Worm (Caenorhabditis elegans) whole organism, early embryonic: ENCODE results near the gene srsx-33.

Experiments
- aly-1 ChIP-seq: sonication (generic microtip); optimal IDR thresholded peaks from 2 replicates; lab custom pipeline; 2016; ENCODE audit warnings: missing genetic modification characterization, missing compliant biosample characterization
- ama-1 ChIP-seq: fragments of 150-350 bp; optimal IDR thresholded peaks from 2 replicates; lab custom pipeline; 2014
- flt-1 ChIP-seq: fragments of 200-800 bp; sonication (Bioruptor generic); IDR thresholded peaks from 2 replicates; pipeline ENCODE4 v1.3.6; 2022; ENCODE audit warnings: missing genetic modification characterization, missing compliant biosample characterization
- hmg-4 ChIP-seq: fragments of 200-800 bp; sonication (Bioruptor generic); optimal IDR thresholded peaks from 2 replicates; lab custom pipeline; 2018; ENCODE audit warnings: mild to moderate bottlenecking, missing genetic modification characterization, missing compliant biosample characterization
- hnd-1 ChIP-seq: sonication (generic microtip); optimal IDR thresholded peaks from 2 replicates; lab custom pipeline; 2016; ENCODE audit warnings: missing genetic modification characterization, missing compliant biosample characterization

DNA sequence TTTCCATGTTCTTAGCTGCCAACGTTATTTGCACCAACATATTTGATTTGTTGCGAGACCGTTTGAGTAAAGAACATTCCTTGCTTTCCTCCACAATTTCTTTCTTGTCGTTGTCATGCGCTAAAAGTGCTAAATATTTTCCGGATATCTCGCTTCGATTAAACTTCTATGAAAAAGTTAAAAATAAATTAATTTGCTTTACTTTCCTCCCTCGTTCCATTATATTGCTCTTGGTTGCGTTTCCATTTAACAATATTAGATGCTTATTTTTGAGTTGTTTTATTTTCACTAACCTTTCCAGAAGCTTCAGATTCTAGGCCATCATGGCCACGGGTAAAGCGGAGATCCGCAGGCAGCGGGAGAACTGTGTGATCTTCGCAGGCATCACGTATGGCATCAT, 10.7 kb downstream of the srsx-33 start, which contains the start of gene pgap-1:
- TF ChIP-seq hnd-1 (tag; lab: Kevin White, UChicago) (no peak), flt-1 (GFP tag; lab: Robert Waterston, UW) (no peak), aly-1 (tag; lab: Kevin White, UChicago) (no peak), ama-1 (lab: Kevin White, UChicago) (no peak), hmg-4 (GFP tag; lab: Kevin White, UChicago) (no peak)
